Worm (Caenorhabditis elegans): ENCODE measurements around the gene R09F10.3.

ce11 chrX:8346248-8346647, 51.8 kb downstream of the R09F10.3 start, which contains the start of gene drd-5:
- TF ChIP-seq unc-130 (GFP tag; optimal IDR thresholded peaks at IDR 0.05) (no peak), attf-3 (GFP tag; conservative IDR thresholded peaks at IDR 0.05) (no peak), ZK185.1 (tag; optimal IDR thresholded peaks at IDR 0.05; ENCODE audit: poor library complexity, severe bottlenecking) (no peak), xnd-1 (tag; optimal IDR thresholded peaks at IDR 0.05) (no peak), B0035.1 (tag; optimal IDR thresholded peaks at IDR 0.05) (no peak), ama-1 (optimal IDR thresholded peaks at IDR 0.05) (no peak), ama-1 (GFP tag; optimal IDR thresholded peaks at IDR 0.05) (no peak), nfya-1 (tag; optimal IDR thresholded peaks at IDR 0.05; ENCODE audit: borderline replicate concordance, insufficient read depth) (no peak), snpc-4 (GFP tag; optimal IDR thresholded peaks at IDR 0.05) (no peak), snpc-4 (tag; optimal IDR thresholded peaks at IDR 0.05) (no peak), F23B12.7 (tag; optimal IDR thresholded peaks at IDR 0.05; ENCODE audit: insufficient read depth) (no peak), Y53G8AR.9 (GFP tag; conservative IDR thresholded peaks at IDR 0.05) (no peak), fkh-3 (tag; optimal IDR thresholded peaks at IDR 0.05) (no peak)
